Fruit fly (Drosophila melanogaster): ENCODE measurements around the gene Cnot4.

Gene Cnot4

dm6 chr2L:10396488-10396824 lies at the start of gene Cnot4:
Cnot4 (plus strand) TSS chr2L:10396716.
- TF ChIP-seq OdsH (GFP tag; optimal IDR thresholded peaks at IDR 0.05) (no peak), salr (GFP tag; optimal IDR thresholded peaks at IDR 0.05) (no peak), Gug (GFP tag; IDR thresholded peaks at IDR 0.05) (no peak), CG1621 (tag; optimal IDR thresholded peaks at IDR 0.05) (no peak), svp (GFP tag) (no peak), Hr4 (GFP tag; optimal IDR thresholded peaks at IDR 0.05) (no peak), CG6808 (GFP tag; optimal IDR thresholded peaks at IDR 0.05) (no peak)

DNA sequence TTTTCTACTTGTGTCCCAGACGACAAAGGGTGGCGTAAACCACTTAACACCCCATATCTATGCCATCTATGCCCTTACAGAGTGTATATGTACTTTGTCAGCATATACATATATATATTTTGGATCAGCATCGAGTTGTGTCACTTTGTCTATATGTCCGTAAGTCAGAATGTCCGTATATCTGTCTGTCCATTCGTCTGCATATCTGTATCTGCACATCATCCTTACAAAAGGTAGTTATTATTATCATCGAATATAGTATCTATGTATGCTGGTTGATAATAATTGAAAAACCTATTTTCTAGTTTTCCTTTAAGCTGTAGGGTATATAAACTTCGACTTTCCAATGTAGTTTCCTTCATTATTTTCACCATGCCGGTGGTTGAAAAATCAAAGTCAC lies 45.4 kb upstream of the Cnot4 start:
- no peak for TF ChIP-seq OdsH (GFP tag; optimal IDR thresholded peaks at IDR 0.05)
- no peak for TF ChIP-seq CG3919 (GFP tag; optimal IDR thresholded peaks at IDR 0.05)
- TF ChIP-seq Eip78C (GFP tag): no peak

dm6 chr2L:10353871-10354270 lies 42.6 kb upstream of the Cnot4 start, which contains the start of gene CG34367:
CG34367 (minus strand) TSS chr2L:10353905.
- no peak for TF ChIP-seq CG6276 (GFP tag; optimal IDR thresholded peaks at IDR 0.05)
- no peak for TF ChIP-seq Hr4 (GFP tag; optimal IDR thresholded peaks at IDR 0.05)
- no peak for TF ChIP-seq CG11762 (GFP tag; optimal IDR thresholded peaks at IDR 0.05; ENCODE audit: insufficient read depth)
- no peak for TF ChIP-seq dsx (GFP tag; optimal IDR thresholded peaks at IDR 0.05; ENCODE audit: poor library complexity, severe bottlenecking)
- TF ChIP-seq CG10669 (GFP tag; optimal IDR thresholded peaks at IDR 0.05): no peak
- no peak for TF ChIP-seq CG11294 (GFP tag; IDR thresholded peaks at IDR 0.05)
- TF ChIP-seq salr (GFP tag; optimal IDR thresholded peaks at IDR 0.05): no peak
- TF ChIP-seq Eip75B (GFP tag; optimal IDR thresholded peaks at IDR 0.05): no peak

- TF ChIP-seq Lpt (GFP tag; optimal IDR thresholded peaks at IDR 0.05) (no peak), Hr38 (GFP tag; optimal IDR thresholded peaks at IDR 0.05) (no peak), pdm3 (GFP tag; optimal IDR thresholded peaks at IDR 0.05) (no peak), vri (GFP tag; optimal IDR thresholded peaks at IDR 0.05) (no peak), CG8319 (GFP tag; optimal IDR thresholded peaks at IDR 0.05) (no peak), CG31627 (GFP tag; optimal IDR thresholded peaks at IDR 0.05) (peak; percentile 50), CG8632 (GFP tag; optimal IDR thresholded peaks at IDR 0.05) (peak; percentile 37), CG4318 (GFP tag; optimal IDR thresholded peaks at IDR 0.05) (no peak), CG6163 (GFP tag; IDR thresholded peaks at IDR 0.05) (no peak), eg (GFP tag; IDR thresholded peaks at IDR 0.05) (no peak), fkh (GFP tag; optimal IDR thresholded peaks at IDR 0.05) (no peak), CG6792 (GFP tag; optimal IDR thresholded peaks at IDR 0.05) (no peak), CG6854 (GFP tag; optimal IDR thresholded peaks at IDR 0.05) (no peak), Sox15 (GFP tag; optimal IDR thresholded peaks at IDR 0.05) (no peak), CG10631 (GFP tag; optimal IDR thresholded peaks at IDR 0.05) (no peak), Gug (GFP tag; IDR thresholded peaks at IDR 0.05) (no peak), dac (GFP tag; optimal IDR thresholded peaks at IDR 0.05) (peak; percentile 10), Smox (GFP tag; optimal IDR thresholded peaks at IDR 0.05) (no peak), Blimp-1 (GFP tag; optimal IDR thresholded peaks at IDR 0.05) (no peak), Hr4 (GFP tag; optimal IDR thresholded peaks at IDR 0.05) (no peak), CG6808 (GFP tag; optimal IDR thresholded peaks at IDR 0.05) (no peak), CG34406 (GFP tag; optimal IDR thresholded peaks at IDR 0.05) (peak; percentile 40), Eip75B (GFP tag; optimal IDR thresholded peaks at IDR 0.05) (no peak), Met (GFP tag; optimal IDR thresholded peaks at IDR 0.05) (no peak), Eip93F (GFP tag; optimal IDR thresholded peaks at IDR 0.05) (no peak), CG6276 (GFP tag; optimal IDR thresholded peaks at IDR 0.05) (no peak), CG32006 (GFP tag; optimal IDR thresholded peaks at IDR 0.05) (no peak), spab (GFP tag; optimal IDR thresholded peaks at IDR 0.05) (no peak), dsx (GFP tag; optimal IDR thresholded peaks at IDR 0.05; ENCODE audit: poor library complexity, severe bottlenecking) (no peak), CG10669 (GFP tag; optimal IDR thresholded peaks at IDR 0.05) (no peak), salr (GFP tag; optimal IDR thresholded peaks at IDR 0.05) (no peak), CG11762 (GFP tag; optimal IDR thresholded peaks at IDR 0.05; ENCODE audit: insufficient read depth) (no peak), svp (GFP tag) (no peak), OdsH (GFP tag; optimal IDR thresholded peaks at IDR 0.05) (peak; percentile 59), CG15336 (GFP tag; IDR thresholded peaks at IDR 0.05) (no peak), achi (GFP tag; optimal IDR thresholded peaks at IDR 0.05) (no peak), CG3032 (tag; optimal IDR thresholded peaks at IDR 0.05) (peak; percentile 45), CG8119 (GFP tag; IDR thresholded peaks at IDR 0.05) (no peak), CG7368 (GFP tag; optimal IDR thresholded peaks at IDR 0.05) (no peak), Sox14 (GFP tag; optimal IDR thresholded peaks at IDR 0.05) (peak; percentile 88), net (GFP tag; optimal IDR thresholded peaks at IDR 0.05) (no peak)
Measured at dm6 chr2L:10356508-10356907, 40.0 kb upstream of the Cnot4 start, which contains the start of the genes CtsL4 and ClpP. CtsL4 (minus strand) TSS chr2L:10356597. ClpP (plus strand) TSS chr2L:10356795.

Data from whole organism, prepupa.